Fruit fly (Drosophila melanogaster) S2 (cell line): ENCODE results near the gene QC.

Experiments
- CG8478 ChIP-seq: fragments of >200 bp; optimal IDR thresholded peaks from 2 replicates; lab custom pipeline; 2018
- CTCF ChIP-seq, 2 experiments: fragments of >200 bp; optimal IDR thresholded peaks; 2 replicates each; lab custom pipeline; 2018

- TF ChIP-seq CG8478 (lab: Kevin White, UChicago) (no peak), CTCF (optimal IDR thresholded peaks at IDR 0.05; lab: Kevin White, UChicago) (peak; percentile 100)
These were observed 32.5 kb downstream of the QC start for dm6 chr3L:5869614-5870204.
